Worm (Caenorhabditis elegans): ENCODE data around the gene T10D4.15.

ce11 chrII:3172176-3172575 is 26.2 kb downstream of the T10D4.15 start, which contains the start of gene Y27F2A.10:
- no peak for TF ChIP-seq sea-2 (GFP tag; IDR thresholded peaks at IDR 0.05)
- no peak for TF ChIP-seq let-526 (GFP tag; IDR thresholded peaks at IDR 0.05)
- no peak for TF ChIP-seq unc-62 (GFP tag; optimal IDR thresholded peaks at IDR 0.05)
- TF ChIP-seq F55B11.4 (tag; optimal IDR thresholded peaks at IDR 0.05; ENCODE audit: borderline replicate concordance, insufficient read depth) = no peak
- TF ChIP-seq ztf-6 (GFP tag; IDR thresholded peaks at IDR 0.05) = no peak
- TF ChIP-seq C17E4.6 (GFP tag; IDR thresholded peaks at IDR 0.05) = no peak
- TF ChIP-seq ceh-40 (GFP tag; IDR thresholded peaks at IDR 0.05) = no peak
- TF ChIP-seq hlh-26 (GFP tag; conservative IDR thresholded peaks at IDR 0.05) = no peak
- no peak for TF ChIP-seq snpc-3.4 (tag; optimal IDR thresholded peaks at IDR 0.05)
